Fruit fly (Drosophila melanogaster): ENCODE data around the gene Gs1.

Gene Gs1

DNA sequence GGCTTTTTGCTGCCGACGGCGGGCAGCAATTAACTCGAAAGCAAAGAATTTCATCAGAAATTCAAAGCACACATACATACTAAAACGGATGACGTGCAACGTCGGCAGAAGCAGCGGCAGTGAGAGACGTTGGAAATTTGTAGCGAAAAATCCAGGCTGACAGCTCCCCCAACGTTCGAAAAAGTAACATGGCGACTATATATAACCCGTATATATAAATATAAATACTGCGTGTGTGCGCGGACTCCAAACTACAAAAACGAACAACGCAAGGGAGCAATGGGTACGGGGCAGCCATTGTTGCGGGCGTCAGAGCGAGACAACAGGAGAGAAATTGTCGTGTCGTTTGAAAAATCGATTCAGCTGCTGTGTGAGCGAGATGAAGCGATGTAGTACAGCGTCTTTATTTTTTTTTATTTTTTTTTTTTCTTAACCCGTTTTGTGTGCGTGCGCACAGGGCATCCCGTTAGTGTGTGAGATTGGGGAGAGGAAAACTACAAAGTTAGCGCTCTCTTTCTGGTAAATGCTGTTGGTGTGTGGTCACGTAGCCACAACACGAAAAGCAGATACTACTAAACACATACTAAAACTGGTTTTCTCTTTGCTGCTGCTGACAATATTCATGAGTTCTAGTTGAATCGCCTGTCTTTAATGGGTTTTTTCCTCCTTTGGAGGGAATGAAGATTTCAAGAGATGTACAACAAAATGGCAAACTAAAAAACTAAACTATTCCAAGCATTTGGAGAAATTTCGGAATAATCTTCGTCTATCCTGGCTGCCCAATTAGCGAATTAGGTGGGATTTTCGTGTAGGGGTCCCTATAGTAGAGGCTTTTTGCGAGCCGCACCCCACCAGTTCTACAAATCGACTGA lies 28.9 kb downstream of the Gs1 start (continued):
- TF ChIP-seq Sox14 (GFP tag; optimal IDR thresholded peaks at IDR 0.05) (peak; percentile 77), CG11902 (GFP tag; optimal IDR thresholded peaks at IDR 0.05) (no peak), Hr38 (GFP tag; optimal IDR thresholded peaks at IDR 0.05) (no peak), Hr4 (GFP tag; optimal IDR thresholded peaks at IDR 0.05) (peak; percentile 57), fkh (GFP tag; optimal IDR thresholded peaks at IDR 0.05) (peak; percentile 92), CG10631 (GFP tag; optimal IDR thresholded peaks at IDR 0.05) (peak; percentile 70), CG15336 (GFP tag; IDR thresholded peaks at IDR 0.05) (no peak), Smox (GFP tag; optimal IDR thresholded peaks at IDR 0.05) (peak; percentile 29), CG10669 (GFP tag; optimal IDR thresholded peaks at IDR 0.05) (peak; percentile 70), Gug (GFP tag; IDR thresholded peaks at IDR 0.05) (no peak), CG32006 (GFP tag; optimal IDR thresholded peaks at IDR 0.05) (peak; percentile 87), salr (GFP tag; optimal IDR thresholded peaks at IDR 0.05) (peak; percentile 73 to 86), Eip75B (GFP tag; optimal IDR thresholded peaks at IDR 0.05) (peak; percentile 88), CG8632 (GFP tag; optimal IDR thresholded peaks at IDR 0.05) (peak; percentile 74)

- TF ChIP-seq svp (GFP tag) (peak; percentile 82), CG3032 (tag; optimal IDR thresholded peaks at IDR 0.05) (no peak), dsx (GFP tag; optimal IDR thresholded peaks at IDR 0.05; ENCODE audit: poor library complexity, severe bottlenecking) (peak; percentile 58), Sox102F (GFP tag; optimal IDR thresholded peaks at IDR 0.05) (peak; percentile 34), CG3919 (GFP tag; optimal IDR thresholded peaks at IDR 0.05) (no peak), Eip93F (GFP tag; optimal IDR thresholded peaks at IDR 0.05) (peak; percentile 90), salr (GFP tag; optimal IDR thresholded peaks at IDR 0.05) (peak; percentile 20 to 21), fd85E (GFP tag; optimal IDR thresholded peaks at IDR 0.05) (peak; percentile 65), CG6808 (GFP tag; optimal IDR thresholded peaks at IDR 0.05) (peak; percentile 41), fd59A (GFP tag; optimal IDR thresholded peaks at IDR 0.05) (no peak), CG6854 (GFP tag; optimal IDR thresholded peaks at IDR 0.05) (peak; percentile 62), Blimp-1 (GFP tag; optimal IDR thresholded peaks at IDR 0.05) (peak; percentile 11), CG11902 (GFP tag; optimal IDR thresholded peaks at IDR 0.05) (no peak), CG6163 (GFP tag; IDR thresholded peaks at IDR 0.05) (no peak), CG7368 (GFP tag; optimal IDR thresholded peaks at IDR 0.05) (no peak), net (GFP tag; optimal IDR thresholded peaks at IDR 0.05) (peak; percentile 52), CG16779 (tag; optimal IDR thresholded peaks at IDR 0.05) (peak; percentile 46), Ets96B (tag; optimal IDR thresholded peaks at IDR 0.05) (peak; percentile 3), pdm3 (GFP tag; optimal IDR thresholded peaks at IDR 0.05) (peak; percentile 20), Smox (GFP tag; optimal IDR thresholded peaks at IDR 0.05) (peak; percentile 29), CG10669 (GFP tag; optimal IDR thresholded peaks at IDR 0.05) (peak; percentile 21), Eip75B (GFP tag; optimal IDR thresholded peaks at IDR 0.05) (peak; percentile 28), Hr38 (GFP tag; optimal IDR thresholded peaks at IDR 0.05) (no peak), CG4318 (GFP tag; optimal IDR thresholded peaks at IDR 0.05) (no peak), dac (GFP tag; optimal IDR thresholded peaks at IDR 0.05) (no peak), topi (GFP tag; optimal IDR thresholded peaks at IDR 0.05) (peak; percentile 12), CG11294 (GFP tag; IDR thresholded peaks at IDR 0.05) (no peak), CG1621 (tag; optimal IDR thresholded peaks at IDR 0.05) (peak; percentile 49), achi (GFP tag; optimal IDR thresholded peaks at IDR 0.05) (peak; percentile 13), acj6 (GFP tag; optimal IDR thresholded peaks at IDR 0.05) (no peak), CG6276 (GFP tag; optimal IDR thresholded peaks at IDR 0.05) (peak; percentile 64), Eip78C (GFP tag) (no peak), CG31627 (GFP tag; optimal IDR thresholded peaks at IDR 0.05) (no peak), Sox14 (GFP tag; optimal IDR thresholded peaks at IDR 0.05) (peak; percentile 35), CG32006 (GFP tag; optimal IDR thresholded peaks at IDR 0.05) (peak; percentile 5), Ets21C (GFP tag; optimal IDR thresholded peaks at IDR 0.05) (peak; percentile 37), CG6792 (GFP tag; optimal IDR thresholded peaks at IDR 0.05) (no peak), CG15336 (GFP tag; IDR thresholded peaks at IDR 0.05) (no peak), fkh (GFP tag; optimal IDR thresholded peaks at IDR 0.05) (peak; percentile 99), CG34406 (GFP tag; optimal IDR thresholded peaks at IDR 0.05) (no peak), vri (GFP tag; optimal IDR thresholded peaks at IDR 0.05) (peak; percentile 74)
Measured at dm6 chr2L:161453-162175, 29.7 kb downstream of the Gs1 start.
